Fruit fly (Drosophila melanogaster) whole organism, embryonic: ENCODE data around the gene pigs.

Source experiments
- ATbp ChIP-seq: fragments of 200-800 bp; sonication (Bioruptor generic); optimal IDR thresholded peaks from 2 replicates; lab custom pipeline; 2017; ENCODE audit warnings: missing biosample characterization, mild to moderate bottlenecking, missing genetic modification characterization, missing genetic modification reagents
- Bdp1 ChIP-seq: fragments of 200-800 bp; sonication (Bioruptor generic); optimal IDR thresholded peaks from 3 replicates; lab custom pipeline; 2016; ENCODE audit warnings: missing biosample characterization, missing genetic modification characterization
- CG11456 ChIP-seq: fragments of 200-800 bp; sonication (Bioruptor generic); IDR thresholded peaks from 3 replicates; pipeline ENCODE4 v1.3.6; 2022; ENCODE audit warnings: missing biosample characterization, missing genetic modification characterization
- CG11723 ChIP-seq: fragments of 200-800 bp; sonication (Bioruptor generic); optimal IDR thresholded peaks from 2 replicates; lab custom pipeline; 2017; ENCODE audit warnings: missing biosample characterization, mild to moderate bottlenecking, missing genetic modification characterization
- CG14441 ChIP-seq: fragments of 200-800 bp; sonication (Bioruptor generic); IDR thresholded peaks from 2 replicates; pipeline ENCODE4 v1.3.6; 2022; ENCODE audit warnings: missing biosample characterization, missing genetic modification characterization
- CG17361 ChIP-seq: fragments of 200-800 bp; sonication (Bioruptor generic); IDR thresholded peaks from 3 replicates; pipeline ENCODE4 v1.3.6; 2022; ENCODE audit warnings: missing biosample characterization, missing genetic modification characterization
- CG2202 ChIP-seq: fragments of 200-800 bp; sonication (Bioruptor generic); optimal IDR thresholded peaks from 2 replicates; lab custom pipeline; 2018; ENCODE audit warnings: missing biosample characterization, mild to moderate bottlenecking, missing genetic modification characterization
- CG2678 ChIP-seq: fragments of 200-800 bp; sonication (Bioruptor generic); optimal IDR thresholded peaks from 3 replicates; lab custom pipeline; 2019; ENCODE audit warnings: missing biosample characterization, mild to moderate bottlenecking, missing genetic modification characterization, moderate library complexity
- CG2875 ChIP-seq: fragments of 200-800 bp; sonication (Bioruptor generic); optimal IDR thresholded peaks from 2 replicates; lab custom pipeline; 2017; ENCODE audit warnings: missing biosample characterization, mild to moderate bottlenecking, missing genetic modification characterization, missing genetic modification reagents
- CG2889 ChIP-seq: fragments of 200-800 bp; sonication (Bioruptor generic); IDR thresholded peaks from 3 replicates; pipeline ENCODE4 v1.3.6; 2022; ENCODE audit warnings: missing biosample characterization, missing genetic modification characterization
- CG30020 ChIP-seq: fragments of 200-800 bp; optimal IDR thresholded peaks from 2 replicates; lab custom pipeline; 2019; ENCODE audit warnings: missing biosample characterization, mild to moderate bottlenecking, missing genetic modification characterization, moderate library complexity
- CG32532 ChIP-seq: fragments of 200-800 bp; sonication (Bioruptor generic); IDR thresholded peaks from 2 replicates; pipeline ENCODE4 v1.3.6; 2022; ENCODE audit warnings: missing biosample characterization, missing genetic modification characterization
- CG32767 ChIP-seq: fragments of 200-800 bp; sonication (Bioruptor generic); IDR thresholded peaks from 2 replicates; pipeline ENCODE4 v1.3.6; 2022; ENCODE audit warnings: missing biosample characterization, missing genetic modification characterization
- CG3726 ChIP-seq: fragments of 200-800 bp; sonication (Bioruptor generic); IDR thresholded peaks from 3 replicates; pipeline ENCODE4, ENCODE4 v1.3.6; 2022; ENCODE audit warnings: missing biosample characterization, missing genetic modification characterization
- CG7745 ChIP-seq: fragments of 200-800 bp; sonication (Bioruptor generic); optimal IDR thresholded peaks from 2 replicates; lab custom pipeline; 2018; ENCODE audit warnings: missing biosample characterization, mild to moderate bottlenecking, missing genetic modification characterization, moderate library complexity
- CG8765 ChIP-seq: fragments of 200-800 bp; sonication (Bioruptor generic); IDR thresholded peaks from 2 replicates; pipeline ENCODE4 v1.3.6; 2022; ENCODE audit warnings: missing biosample characterization, missing genetic modification characterization
- CkIIα-i1 ChIP-seq: fragments of 200-800 bp; sonication (Bioruptor generic); IDR thresholded peaks from 2 replicates; pipeline ENCODE4 v1.3.6; 2022; ENCODE audit warnings: missing biosample characterization, missing genetic modification characterization
- Dip3 ChIP-seq: fragments of 200-800 bp; sonication (Bioruptor generic); optimal IDR thresholded peaks from 3 replicates; lab custom pipeline; 2016; ENCODE audit warnings: missing biosample characterization, missing genetic modification characterization
- Doc2 ChIP-seq: fragments of 200-800 bp; sonication (Bioruptor generic); IDR thresholded peaks from 2 replicates; pipeline ENCODE4 v1.3.6; 2022; ENCODE audit warnings: missing biosample characterization, missing genetic modification characterization
- Dp ChIP-seq: fragments of 200-800 bp; sonication (Bioruptor generic); optimal IDR thresholded peaks from 2 replicates; lab custom pipeline; 2018; ENCODE audit warnings: missing biosample characterization, mild to moderate bottlenecking, missing genetic modification characterization, moderate library complexity
- Fer2 ChIP-seq: fragments of 200-800 bp; sonication (Bioruptor generic); optimal IDR thresholded peaks from 2 replicates; lab custom pipeline; 2018; ENCODE audit warnings: missing biosample characterization, mild to moderate bottlenecking, missing genetic modification characterization, moderate library complexity
- Gug ChIP-seq: fragments of 200-800 bp; sonication (Bioruptor generic); IDR thresholded peaks from 4 replicates; pipeline ENCODE4 v1.3.6; 2022; ENCODE audit warnings: missing biosample characterization, missing genetic modification characterization
- HLH54F ChIP-seq: fragments of 200-800 bp; sonication (Bioruptor generic); optimal IDR thresholded peaks from 3 replicates; lab custom pipeline; 2016; ENCODE audit warnings: missing biosample characterization, missing genetic modification characterization
- Hmx ChIP-seq: fragments of 200-800 bp; sonication (Bioruptor generic); optimal IDR thresholded peaks from 2 replicates; lab custom pipeline; 2016; ENCODE audit warnings: missing biosample characterization, missing genetic modification characterization
- MTF-1 ChIP-seq: fragments of 200-800 bp; sonication (Bioruptor generic); optimal IDR thresholded peaks from 2 replicates; lab custom pipeline; 2018; ENCODE audit warnings: missing biosample characterization, mild to moderate bottlenecking, missing genetic modification characterization, borderline replicate concordance
- Myb ChIP-seq: fragments of 200-800 bp; sonication (Bioruptor generic); optimal IDR thresholded peaks from 2 replicates; lab custom pipeline; 2016; ENCODE audit warnings: missing biosample characterization, missing genetic modification characterization
- Rfx ChIP-seq: fragments of 200-800 bp; sonication (Bioruptor generic); IDR thresholded peaks from 2 replicates; pipeline ENCODE4 v1.3.6; 2022; ENCODE audit warnings: missing biosample characterization, missing genetic modification characterization
- Ssrp ChIP-seq: fragments of 200-800 bp; sonication (Bioruptor generic); optimal IDR thresholded peaks from 2 replicates; lab custom pipeline; 2018; ENCODE audit warnings: missing biosample characterization, mild to moderate bottlenecking, missing genetic modification characterization, moderate library complexity
- Xrp1 ChIP-seq: fragments of 200-800 bp; sonication (Bioruptor generic); IDR thresholded peaks from 2 replicates; pipeline ENCODE4 v1.3.6; 2022; ENCODE audit warnings: missing biosample characterization, missing genetic modification characterization
- ase ChIP-seq: fragments of 200-800 bp; sonication (Bioruptor generic); IDR thresholded peaks from 3 replicates; pipeline ENCODE4 v1.3.6; 2022; ENCODE audit warnings: missing biosample characterization, missing genetic modification characterization
- ato ChIP-seq: fragments of 200-800 bp; sonication (Bioruptor generic); IDR thresholded peaks from 2 replicates; pipeline ENCODE4 v1.3.6; 2022; ENCODE audit warnings: missing biosample characterization, missing genetic modification characterization; ENCODE audit not compliant: partially characterized antibody
- bcd ChIP-seq: fragments of 200-800 bp; sonication (Bioruptor generic); optimal IDR thresholded peaks from 2 replicates; lab custom pipeline; 2017; ENCODE audit warnings: missing biosample characterization, mild to moderate bottlenecking, missing genetic modification characterization
- bsh ChIP-seq, 2 experiments: fragments of 200-800 bp; sonication (Bioruptor generic); optimal IDR thresholded peaks; 2 replicates each; lab custom pipeline; 2017 to 2018; ENCODE audit warnings: mild to moderate bottlenecking in 2 of 2, missing biosample characterization in 2 of 2, missing genetic modification characterization in 2 of 2, moderate library complexity in 1 of 2
- eve ChIP-seq, 2 experiments: fragments of >200 bp; optimal IDR thresholded peaks; 2 replicates each; lab custom pipeline; 2017; ENCODE audit warnings: missing biosample characterization in 2 of 2, missing genetic modification characterization in 2 of 2
- eyg ChIP-seq: fragments of 200-800 bp; sonication (Bioruptor generic); optimal IDR thresholded peaks from 3 replicates; lab custom pipeline; 2016; ENCODE audit warnings: missing biosample characterization, missing genetic modification characterization
- fru ChIP-seq: fragments of >200 bp; optimal IDR thresholded peaks from 2 replicates; lab custom pipeline; 2017
- gce ChIP-seq: fragments of 200-800 bp; sonication (Bioruptor generic); IDR thresholded peaks from 3 replicates; pipeline ENCODE4 v1.3.6; 2022; ENCODE audit warnings: missing biosample characterization, missing genetic modification characterization
- hth ChIP-seq: fragments of >200 bp; optimal IDR thresholded peaks from 2 replicates; lab custom pipeline; 2017; ENCODE audit warnings: inconsistent platforms
- insv ChIP-seq, 2 experiments: fragments of 200-800 bp; sonication (Bioruptor generic); optimal IDR thresholded peaks; 3 replicates each; lab custom pipeline; 2016 to 2018; ENCODE audit warnings: missing biosample characterization in 2 of 2, missing genetic modification characterization in 2 of 2
- kni ChIP-seq: fragments of 200-800 bp; sonication (Bioruptor generic); optimal IDR thresholded peaks from 3 replicates; lab custom pipeline; 2017; ENCODE audit warnings: mild to moderate bottlenecking, missing biosample characterization, missing genetic modification reagents, missing genetic modification characterization
- mam ChIP-seq: fragments of 200-800 bp; sonication (Bioruptor generic); optimal IDR thresholded peaks from 3 replicates; lab custom pipeline; 2016; ENCODE audit warnings: missing biosample characterization, missing genetic modification characterization
- pan ChIP-seq, 4 experiments: fragments of >200 bp in 3 of 4; fragments of 200-800 bp in 1 of 4; sonication (Bioruptor generic) in 1 of 4; optimal IDR thresholded peaks in 3 of 4; IDR thresholded peaks in 1 of 4; 2 replicates each; pipeline versions ENCODE4 v1.3.6 to Lab custom; 2017 to 2022; ENCODE audit warnings: missing biosample characterization in 2 of 4, missing genetic modification characterization in 2 of 4, mixed read lengths in 1 of 4
- prd ChIP-seq, 3 experiments: fragments of >200 bp in 2 of 3; fragments of 200-800 bp in 1 of 3; sonication (Bioruptor generic) in 1 of 3; optimal IDR thresholded peaks in 2 of 3; IDR thresholded peaks in 1 of 3; 2 replicates in 2 of 3; 3 replicates in 1 of 3; pipeline versions ENCODE4 v1.3.6 to Lab custom; 2017 to 2022; ENCODE audit warnings: missing biosample characterization in 1 of 3, missing genetic modification characterization in 1 of 3
- psq ChIP-seq: fragments of 200-800 bp; sonication (Bioruptor generic); optimal IDR thresholded peaks from 2 replicates; lab custom pipeline; 2017; ENCODE audit warnings: missing biosample characterization, missing genetic modification characterization
- shn ChIP-seq: fragments of 200-800 bp; sonication (Bioruptor generic); optimal IDR thresholded peaks from 3 replicates; lab custom pipeline; 2016; ENCODE audit warnings: missing biosample characterization, missing genetic modification characterization
- slbo ChIP-seq: fragments of 200-800 bp; sonication (Bioruptor generic); IDR thresholded peaks from 2 replicates; pipeline ENCODE4 v1.3.6; 2022; ENCODE audit warnings: missing biosample characterization, missing genetic modification characterization
- sna ChIP-seq: fragments of 200-800 bp; sonication (Bioruptor generic); IDR thresholded peaks from 2 replicates; pipeline ENCODE4 v1.3.6; 2022; ENCODE audit warnings: missing biosample characterization, missing genetic modification characterization; ENCODE audit not compliant: partially characterized antibody
- stwl ChIP-seq: fragments of 200-800 bp; sonication (Bioruptor generic); optimal IDR thresholded peaks from 3 replicates; lab custom pipeline; 2018; ENCODE audit warnings: missing biosample characterization, mild to moderate bottlenecking, missing genetic modification characterization, moderate library complexity
- tll ChIP-seq, 2 experiments: fragments of 200-800 bp in 1 of 2; fragments of >200 bp in 1 of 2; sonication (Bioruptor generic) in 1 of 2; optimal IDR thresholded peaks; 2 replicates each; lab custom pipeline; 2017 to 2019; ENCODE audit warnings: missing biosample characterization in 2 of 2, missing genetic modification characterization in 2 of 2, mild to moderate bottlenecking in 1 of 2, moderate library complexity in 1 of 2
- unc-4 ChIP-seq: fragments of 200-800 bp; sonication (Bioruptor generic); IDR thresholded peaks from 2 replicates; pipeline ENCODE4 v1.3.6; 2022; ENCODE audit warnings: missing biosample characterization, missing genetic modification characterization; ENCODE audit not compliant: partially characterized antibody

The pigs gene

dm6 chrX:6702028-6702433, 102.2 kb downstream of the pigs start (continued):
- TF ChIP-seq Rfx (GFP tag; lab: Robert Waterston, UW) (peak; percentile 29; the same call in 1 of the 2 replicates), CG11456 (GFP tag; lab: Robert Waterston, UW) (no peak), fru (lab: Kevin White, UChicago) (no peak), ato (GFP tag; lab: Robert Waterston, UW) (no peak), CkIIα-i1 (GFP tag; lab: Robert Waterston, UW) (no peak), CG32767 (GFP tag; lab: Robert Waterston, UW) (peak; percentile 70; the same call in 1 of the 2 replicates), CG2875 (GFP tag; lab: Kevin White, UChicago) (peak; percentile 59), HLH54F (GFP tag; lab: Kevin White, UChicago) (no peak), prd (optimal IDR thresholded peaks at IDR 0.05; lab: Kevin White, UChicago) (no peak), prd (GFP tag; IDR thresholded peaks at IDR 0.05; lab: Robert Waterston, UW) (peak; percentile 71; the same call in 2 of the 3 replicates), eve (GFP tag; optimal IDR thresholded peaks at IDR 0.05; lab: Kevin White, UChicago) (peak in 1 of 2 experiments; percentile 84), slbo (GFP tag; lab: Robert Waterston, UW) (peak; percentile 12; the same call in 1 of the 2 replicates), CG30020 (peak; percentile 6), CG17361 (GFP tag; lab: Robert Waterston, UW) (peak; percentile 82), insv (GFP tag; optimal IDR thresholded peaks at IDR 0.05; lab: Kevin White, UChicago) (no peak), CG3726 (GFP tag; lab: Robert Waterston, UW) (0 out of 3 replicates have a peak, but pooled peaks have one; percentile 61), stwl (tag; lab: Kevin White, UChicago) (no peak), MTF-1 (GFP tag; lab: Kevin White, UChicago) (peak; percentile 29), CG2202 (tag; lab: Kevin White, UChicago) (peak; percentile 45), Doc2 (GFP tag; lab: Robert Waterston, UW) (no peak), unc-4 (GFP tag; lab: Robert Waterston, UW) (no peak), Fer2 (tag; lab: Kevin White, UChicago) (no peak), CG11723 (GFP tag; lab: Kevin White, UChicago) (peak; percentile 38), mam (GFP tag; lab: Kevin White, UChicago) (peak; percentile 30), CG2889 (GFP tag; lab: Robert Waterston, UW) (no peak), bsh (GFP tag; optimal IDR thresholded peaks at IDR 0.05; lab: Kevin White, UChicago) (peak; percentile 58 to 80), psq (GFP tag; lab: Kevin White, UChicago) (no peak), Ssrp (tag; lab: Kevin White, UChicago) (peak; percentile 72), eyg (GFP tag; lab: Kevin White, UChicago) (no peak), tll (GFP tag; optimal IDR thresholded peaks at IDR 0.05; lab: Kevin White, UChicago) (no peak), CG14441 (GFP tag; lab: Robert Waterston, UW) (peak; percentile 84), hth (lab: Kevin White, UChicago) (no peak), Dip3 (no peak), bcd (GFP tag; lab: Kevin White, UChicago) (peak; percentile 43), shn (GFP tag; lab: Kevin White, UChicago) (peak; percentile 22), pan (optimal IDR thresholded peaks at IDR 0.05; lab: Kevin White, UChicago) (no peak), pan (GFP tag; optimal IDR thresholded peaks at IDR 0.05 in 1 of 2, IDR thresholded peaks at IDR 0.05 in 1 of 2) (peak in 1 of 2 experiments; percentile 73), Bdp1 (GFP tag; lab: Kevin White, UChicago) (no peak), CG32532 (GFP tag; lab: Robert Waterston, UW) (peak; percentile 39; the same call in 1 of the 2 replicates), sna (GFP tag; lab: Robert Waterston, UW) (no peak), CG7745 (tag; lab: Kevin White, UChicago) (no peak), Xrp1 (peak; percentile 82), kni (GFP tag; lab: Kevin White, UChicago) (no peak), Myb (GFP tag; lab: Kevin White, UChicago) (no peak), CG8765 (GFP tag; lab: Robert Waterston, UW) (no peak), ase (GFP tag; lab: Robert Waterston, UW) (peak; percentile 62; the same call in 2 of the 3 replicates), Dp (no peak), Gug (GFP tag; lab: Robert Waterston, UW) (peak; percentile 45; the same call in 2 of the 4 replicates), ATbp (GFP tag; lab: Kevin White, UChicago) (peak; percentile 78), gce (GFP tag; lab: Robert Waterston, UW) (0 out of 3 replicates have a peak, but pooled peaks have one; percentile 56), Hmx (GFP tag; lab: Kevin White, UChicago) (no peak), CG2678 (peak; percentile 76)
